Fruit fly (Drosophila melanogaster): ENCODE data around the gene CG13771.
A peak's percentile ranks its signal among the peaks of the same experiment; 100 is the strongest.

The CG13771 gene

dm6 chr2L:6693794-6694254 lies 30.4 kb upstream of the CG13771 start (continued):
- TF ChIP-seq Stat92E (GFP tag; optimal IDR thresholded peaks at IDR 0.05) = no peak
- no peak for TF ChIP-seq wdn (GFP tag; IDR thresholded peaks at IDR 0.05)
- TF ChIP-seq CG10565 (GFP tag; optimal IDR thresholded peaks at IDR 0.05) = no peak
- peak; percentile 26 for TF ChIP-seq CG15696 (tag; optimal IDR thresholded peaks at IDR 0.05)
- TF ChIP-seq sima (GFP tag; optimal IDR thresholded peaks at IDR 0.05) = no peak
- no peak for TF ChIP-seq CG6683 (GFP tag; optimal IDR thresholded peaks at IDR 0.05)
- TF ChIP-seq Ssrp (tag; optimal IDR thresholded peaks at IDR 0.05) = peak; percentile 53
- peak; percentile 60 for TF ChIP-seq Ets65A (GFP tag)
- TF ChIP-seq br (optimal IDR thresholded peaks at IDR 0.05) = no peak
- TF ChIP-seq CG3163 (GFP tag; optimal IDR thresholded peaks at IDR 0.05) = no peak
- no peak for TF ChIP-seq Usf (GFP tag; optimal IDR thresholded peaks at IDR 0.05)
- TF ChIP-seq CG15601 (tag; optimal IDR thresholded peaks at IDR 0.05) = peak; percentile 29
- TF ChIP-seq Mrtf (GFP tag; IDR thresholded peaks at IDR 0.05) = no peak
- peak; percentile 79 for TF ChIP-seq CG10267 (tag; optimal IDR thresholded peaks at IDR 0.05)
- no peak; the same call in 2 of the 3 replicates for TF ChIP-seq croc (GFP tag; conservative IDR thresholded peaks at IDR 0.05)
- no peak for TF ChIP-seq knrl (GFP tag; IDR thresholded peaks at IDR 0.05; ENCODE audit: partially characterized antibody)
- no peak for TF ChIP-seq gsb (GFP tag; IDR thresholded peaks at IDR 0.05)
- TF ChIP-seq Gug (GFP tag; IDR thresholded peaks at IDR 0.05) = no peak
- peak; percentile 37 for TF ChIP-seq Nf-YB (GFP tag; optimal IDR thresholded peaks at IDR 0.05)
- TF ChIP-seq CG13424 (tag; optimal IDR thresholded peaks at IDR 0.05) = peak; percentile 75
- TF ChIP-seq dysf (GFP tag; IDR thresholded peaks at IDR 0.05) = 0 out of 3 replicates have a peak, but pooled peaks have one; percentile 39
- TF ChIP-seq CG5180 (GFP tag; optimal IDR thresholded peaks at IDR 0.05) = no peak
- TF ChIP-seq CG2678 (tag; optimal IDR thresholded peaks at IDR 0.05) = peak; percentile 73
- TF ChIP-seq vvl (GFP tag; IDR thresholded peaks at IDR 0.05) = 0 out of 2 replicates have a peak, but pooled peaks have one; percentile 12
- peak; percentile 36 for TF ChIP-seq Nf-YC (tag; optimal IDR thresholded peaks at IDR 0.05)
- no peak for TF ChIP-seq CG32767 (GFP tag; IDR thresholded peaks at IDR 0.05)
- TF ChIP-seq CG4820 (GFP tag; optimal IDR thresholded peaks at IDR 0.05) = peak; percentile 91
- TF ChIP-seq dmrt11E (tag; optimal IDR thresholded peaks at IDR 0.05) = peak; percentile 54
- no peak for TF ChIP-seq CG7745 (tag; optimal IDR thresholded peaks at IDR 0.05)
- TF ChIP-seq aop (GFP tag; IDR thresholded peaks at IDR 0.05) = no peak
- no peak for TF ChIP-seq CG7928 (GFP tag; optimal IDR thresholded peaks at IDR 0.05)
- TF ChIP-seq pan (optimal IDR thresholded peaks at IDR 0.05) = no peak
- TF ChIP-seq pan (GFP tag; optimal IDR thresholded peaks at IDR 0.05 in 1 of 2, IDR thresholded peaks at IDR 0.05 in 1 of 2) = no peak
- no peak for TF ChIP-seq tx (GFP tag; optimal IDR thresholded peaks at IDR 0.05)
- TF ChIP-seq CG1024 (GFP tag; IDR thresholded peaks at IDR 0.05) = no peak
- no peak for TF ChIP-seq btn (GFP tag; optimal IDR thresholded peaks at IDR 0.05)
- 0 out of 3 replicates have a peak, but pooled peaks have one; percentile 26 for TF ChIP-seq CG11695 (GFP tag; IDR thresholded peaks at IDR 0.05)
- TF ChIP-seq Drgx (GFP tag; IDR thresholded peaks at IDR 0.05) = 0 out of 2 replicates have a peak, but pooled peaks have one; percentile 9
- no peak for TF ChIP-seq CG3407 (GFP tag; optimal IDR thresholded peaks at IDR 0.05)
- TF ChIP-seq lilli (GFP tag; optimal IDR thresholded peaks at IDR 0.05) = peak; percentile 27
- no peak for TF ChIP-seq Hmx (GFP tag; optimal IDR thresholded peaks at IDR 0.05)
- peak; percentile 75 for TF ChIP-seq dmrt99B (tag; optimal IDR thresholded peaks at IDR 0.05)
- 0 out of 2 replicates have a peak, but pooled peaks have one; percentile 10 for TF ChIP-seq E2f1 (GFP tag; IDR thresholded peaks at IDR 0.05)
